Worm (Caenorhabditis elegans) whole organism, L4 larva: ENCODE data around the gene cpd-2.
"Not testable (repeated sequence)": the region's sequence is repeated elsewhere in the genome, so short reads cannot be mapped to it uniquely, and the experiment has no call there.

ENCODE experiments used
- F49E8.2 ChIP-seq: sonication (generic microtip); optimal IDR thresholded peaks from 2 replicates; lab custom pipeline; 2016; ENCODE audit warnings: missing compliant biosample characterization, mild to moderate bottlenecking, missing genetic modification characterization, borderline replicate concordance
- aly-2 ChIP-seq: sonication (generic microtip); optimal IDR thresholded peaks from 2 replicates; lab custom pipeline; 2018; ENCODE audit warnings: missing biosample characterization, missing genetic modification characterization
- egl-43 ChIP-seq: fragments of 200-800 bp; sonication (Bioruptor generic); IDR thresholded peaks from 2 replicates; pipeline ENCODE4 v1.3.6; 2022; ENCODE audit warnings: missing genetic modification reagents, missing genetic modification characterization, missing compliant biosample characterization
- fos-1 ChIP-seq: fragments of 150-350 bp; optimal IDR thresholded peaks from 2 replicates; lab custom pipeline; 2014; ENCODE audit warnings: missing biosample characterization, missing genetic modification characterization
- hlh-30 ChIP-seq: sonication (generic microtip); optimal IDR thresholded peaks from 2 replicates; lab custom pipeline; 2017; ENCODE audit warnings: antibody characterized with exemption, mild to moderate bottlenecking, missing genetic modification characterization, missing compliant biosample characterization; ENCODE audit not compliant: insufficient read depth
- nhr-237 ChIP-seq: sonication (generic microtip); optimal IDR thresholded peaks from 2 replicates; lab custom pipeline; 2017; ENCODE audit warnings: missing biosample characterization, missing genetic modification characterization
- nhr-76 ChIP-seq: fragments of 150-350 bp; optimal IDR thresholded peaks from 2 replicates; lab custom pipeline; 2014; ENCODE audit warnings: missing biosample characterization, missing genetic modification characterization
- unc-130 ChIP-seq: sonication (generic microtip); optimal IDR thresholded peaks from 2 replicates; lab custom pipeline; 2016; ENCODE audit warnings: missing genetic modification reagents, missing genetic modification characterization, missing compliant biosample characterization
- unc-62 ChIP-seq, 3 experiments: fragments of 150-350 bp in 1 of 3; sonication (generic microtip); optimal IDR thresholded peaks in 2 of 3; peaks in 1 of 3; 1 replicate in 1 of 3; 2 replicates in 2 of 3; lab custom pipeline; 2014 to 2017; ENCODE audit warnings: missing biosample characterization in 3 of 3, missing genetic modification characterization in 3 of 3, missing genetic modification reagents in 3 of 3, missing genotype in 1 of 3
- zag-1 ChIP-seq: fragments of 150-350 bp; optimal IDR thresholded peaks from 2 replicates; lab custom pipeline; 2014; ENCODE audit warnings: missing biosample characterization, missing genetic modification characterization

DNA sequence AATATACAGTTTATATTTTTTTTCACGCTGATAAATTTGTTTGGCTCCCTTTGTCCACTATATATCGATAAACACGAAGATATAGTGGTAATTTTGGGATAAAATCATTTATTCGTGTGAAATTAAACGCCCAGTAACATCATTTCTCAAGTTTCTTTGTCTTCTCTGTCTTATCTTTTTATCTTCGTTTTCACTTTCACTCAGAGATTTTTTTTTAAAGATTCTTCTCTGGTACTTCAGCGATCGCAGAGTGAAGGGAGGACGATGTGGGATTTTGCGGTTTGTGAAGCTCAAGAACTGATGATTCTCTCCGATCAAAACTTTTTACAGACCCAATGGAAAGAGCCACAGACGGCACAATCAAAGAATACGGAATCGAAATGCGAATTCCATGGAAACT is 12.7 kb downstream of the cpd-2 start, which contains the start of gene T27A8.3:
- not testable (repeated sequence) for TF ChIP-seq egl-43 (GFP tag; lab: Robert Waterston, UW); F49E8.2 (tag; lab: Kevin White, UChicago); nhr-76 (tag; lab: Kevin White, UChicago); nhr-237; aly-2; zag-1; fos-1; hlh-30; unc-130 (GFP tag; lab: Kevin White, UChicago); unc-62 (GFP tag; optimal IDR thresholded peaks at IDR 0.05 in 1 of 2; lab: Kevin White, UChicago); unc-62 (tag; optimal IDR thresholded peaks at IDR 0.05; lab: Kevin White, UChicago)
